Worm (Caenorhabditis elegans) whole organism, L3 larva: ENCODE data around the gene R193.6.

Experiments
- R02D3.7 ChIP-seq: fragments of 150-350 bp; optimal IDR thresholded peaks from 2 replicates; lab custom pipeline; 2014; ENCODE audit warnings: missing biosample characterization, missing genetic modification characterization
- ZK546.5 ChIP-seq: sonication (generic microtip); optimal IDR thresholded peaks from 2 replicates; lab custom pipeline; 2017; ENCODE audit warnings: missing biosample characterization, missing genetic modification characterization
- ama-1 ChIP-seq: fragments of 150-350 bp; optimal IDR thresholded peaks from 2 replicates; lab custom pipeline; 2018
- ceh-16 ChIP-seq: sonication (generic microtip); optimal IDR thresholded peaks from 2 replicates; lab custom pipeline; 2017; ENCODE audit warnings: missing biosample characterization, missing genetic modification characterization
- ceh-28 ChIP-seq: fragments of 150-350 bp; optimal IDR thresholded peaks from 2 replicates; lab custom pipeline; 2014; ENCODE audit warnings: missing biosample characterization, missing genetic modification reagents, missing genetic modification characterization
- ceh-82 ChIP-seq: fragments of 150-350 bp; optimal IDR thresholded peaks from 2 replicates; lab custom pipeline; 2014; ENCODE audit warnings: missing biosample characterization, missing genetic modification characterization
- ceh-9 ChIP-seq: sonication (generic microtip); optimal IDR thresholded peaks from 2 replicates; lab custom pipeline; 2018; ENCODE audit warnings: missing biosample characterization, missing genetic modification characterization
- daf-12 ChIP-seq: fragments of 150-350 bp; optimal IDR thresholded peaks from 2 replicates; lab custom pipeline; 2014; ENCODE audit warnings: missing biosample characterization, missing genetic modification reagents, missing genetic modification characterization
- egl-27 ChIP-seq: sonication (generic microtip); optimal IDR thresholded peaks from 4 replicates; lab custom pipeline; 2017; ENCODE audit warnings: missing biosample characterization, missing genetic modification reagents, missing genetic modification characterization
- egl-5 ChIP-seq: fragments of 150-350 bp; optimal IDR thresholded peaks from 2 replicates; lab custom pipeline; 2017; ENCODE audit warnings: missing biosample characterization, missing genetic modification reagents, missing genetic modification characterization, inconsistent platforms
- elt-2 ChIP-seq: sonication (generic microtip); optimal IDR thresholded peaks from 2 replicates; lab custom pipeline; 2016; ENCODE audit warnings: missing genetic modification reagents, mild to moderate bottlenecking, missing genetic modification characterization, missing compliant biosample characterization
- eor-1 ChIP-seq, 2 experiments: fragments of 150-350 bp; optimal IDR thresholded peaks; 2 replicates each; lab custom pipeline; 2014 to 2018; ENCODE audit warnings: missing biosample characterization in 2 of 2, missing genetic modification characterization in 2 of 2
- fkh-10 ChIP-seq: sonication (generic microtip); optimal IDR thresholded peaks from 2 replicates; lab custom pipeline; 2017; ENCODE audit warnings: missing biosample characterization, missing genetic modification reagents, missing genetic modification characterization
- fos-1 ChIP-seq: fragments of 150-350 bp; optimal IDR thresholded peaks from 2 replicates; lab custom pipeline; 2014; ENCODE audit warnings: missing biosample characterization, missing genetic modification characterization
- hmg-11 ChIP-seq: sonication (generic microtip); optimal IDR thresholded peaks from 2 replicates; lab custom pipeline; 2016; ENCODE audit warnings: missing genetic modification characterization, missing compliant biosample characterization
- jun-1 ChIP-seq: fragments of 150-350 bp; optimal IDR thresholded peaks from 2 replicates; lab custom pipeline; 2014; ENCODE audit warnings: missing biosample characterization, missing genetic modification reagents, missing genetic modification characterization
- lin-15B ChIP-seq: fragments of 150-350 bp; optimal IDR thresholded peaks from 2 replicates; lab custom pipeline; 2014; ENCODE audit warnings: missing biosample characterization, missing genetic modification characterization
- lin-39 ChIP-seq: fragments of 150-350 bp; optimal IDR thresholded peaks from 2 replicates; lab custom pipeline; 2018; ENCODE audit warnings: missing biosample characterization, missing genetic modification reagents, missing genetic modification characterization
- lsy-12 ChIP-seq: sonication (generic microtip); optimal IDR thresholded peaks from 2 replicates; lab custom pipeline; 2016; ENCODE audit warnings: mild to moderate bottlenecking, missing genetic modification characterization, missing compliant biosample characterization
- mml-1 ChIP-seq: fragments of 150-350 bp; sonication (generic microtip); optimal IDR thresholded peaks from 3 replicates; lab custom pipeline; 2014; ENCODE audit warnings: missing biosample characterization, missing genetic modification characterization
- nfya-1 ChIP-seq: sonication (generic microtip); optimal IDR thresholded peaks from 2 replicates; lab custom pipeline; 2017; ENCODE audit warnings: missing genetic modification characterization, mild to moderate bottlenecking, missing compliant biosample characterization, antibody characterized with exemption, moderate library complexity; ENCODE audit not compliant: insufficient read depth
- nhr-11 ChIP-seq: fragments of 150-350 bp; optimal IDR thresholded peaks from 2 replicates; lab custom pipeline; 2014; ENCODE audit warnings: missing biosample characterization, missing genetic modification characterization
- nhr-12 ChIP-seq: fragments of 150-350 bp; optimal IDR thresholded peaks from 2 replicates; lab custom pipeline; 2014; ENCODE audit warnings: missing biosample characterization, missing genetic modification characterization
- nhr-25 ChIP-seq: sonication (generic microtip); optimal IDR thresholded peaks from 2 replicates; lab custom pipeline; 2017; ENCODE audit warnings: missing biosample characterization, missing genetic modification characterization
- pha-4 ChIP-seq: fragments of 150-350 bp; optimal IDR thresholded peaks from 2 replicates; lab custom pipeline; 2014; ENCODE audit warnings: missing biosample characterization, missing genetic modification reagents, missing genetic modification characterization
- pqm-1 ChIP-seq: fragments of 150-350 bp; optimal IDR thresholded peaks from 2 replicates; lab custom pipeline; 2017; ENCODE audit warnings: missing biosample characterization, missing genetic modification characterization, inconsistent platforms
- sea-2 ChIP-seq: fragments of 150-350 bp; sonication (generic microtip); optimal IDR thresholded peaks from 4 replicates; lab custom pipeline; 2014; ENCODE audit warnings: missing biosample characterization, missing genetic modification reagents, missing genetic modification characterization
- skn-1 ChIP-seq: fragments of 150-350 bp; optimal IDR thresholded peaks from 2 replicates; lab custom pipeline; 2014; ENCODE audit warnings: missing biosample characterization, missing genetic modification characterization
- snpc-4 ChIP-seq: fragments of 150-350 bp; optimal IDR thresholded peaks from 2 replicates; lab custom pipeline; 2014; ENCODE audit warnings: missing biosample characterization, missing genetic modification characterization
- tbx-2 ChIP-seq: sonication (generic microtip); optimal IDR thresholded peaks from 2 replicates; lab custom pipeline; 2016; ENCODE audit warnings: mild to moderate bottlenecking, missing genetic modification characterization, missing compliant biosample characterization
- unc-62 ChIP-seq: fragments of 150-350 bp; sonication (generic microtip); optimal IDR thresholded peaks from 4 replicates; lab custom pipeline; 2014; ENCODE audit warnings: missing biosample characterization, missing genetic modification reagents, missing genetic modification characterization
- zag-1 ChIP-seq: fragments of 150-350 bp; optimal IDR thresholded peaks from 2 replicates; lab custom pipeline; 2014; ENCODE audit warnings: missing biosample characterization, missing genetic modification characterization
- ztf-11 ChIP-seq: fragments of 150-350 bp; optimal IDR thresholded peaks from 2 replicates; lab custom pipeline; 2014; ENCODE audit warnings: missing biosample characterization, missing genetic modification characterization
- ztf-4 ChIP-seq: fragments of 150-350 bp; optimal IDR thresholded peaks from 2 replicates; lab custom pipeline; 2014; ENCODE audit warnings: missing biosample characterization, missing genetic modification characterization

Gene R193.6

ce11 chrX:1148438-1148837 is at the start of gene R193.6, which contains the start of gene R193.2:
Gene R193.6 (plus strand): TSS chrX:1148787.
Gene R193.2 (minus strand): TSS chrX:1148585.
- TF ChIP-seq fos-1 (tag; lab: Kevin White, UChicago) (no peak), nhr-12 (tag; lab: Kevin White, UChicago) (no peak), unc-62 (GFP tag; lab: Kevin White, UChicago) (no peak), ZK546.5 (tag; lab: Kevin White, UChicago) (no peak), ztf-11 (tag; lab: Kevin White, UChicago) (no peak), elt-2 (peak; percentile 98), pqm-1 (tag; lab: Kevin White, UChicago) (peak; percentile 63)

DNA sequence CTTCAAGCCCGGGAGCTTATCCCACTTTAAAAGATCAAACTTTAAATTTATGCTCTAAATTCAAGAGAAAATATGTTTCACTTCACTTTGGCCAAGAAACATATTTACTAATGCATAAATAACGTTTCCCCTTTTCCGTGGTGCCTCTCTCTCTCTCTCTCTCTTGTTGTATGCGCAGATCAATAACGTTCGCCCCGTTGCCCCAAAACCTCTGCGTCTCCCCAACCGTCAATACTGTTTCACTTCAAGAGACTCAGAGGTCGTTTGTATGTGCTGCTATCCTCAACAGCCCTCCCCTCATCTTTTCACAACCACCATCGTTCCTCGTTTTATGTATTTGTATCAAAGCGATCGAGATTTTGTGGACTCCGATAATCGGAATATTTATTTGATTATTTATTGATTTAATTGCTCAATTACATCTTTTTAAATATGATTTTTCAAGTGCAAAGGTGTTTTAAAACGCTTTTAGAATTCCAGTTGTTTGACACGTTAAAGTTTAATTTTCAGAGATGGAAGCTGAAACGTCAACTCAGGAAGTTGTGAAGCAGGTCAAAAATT is 44.8 kb upstream of the R193.6 start, which contains the start of gene ife-4:
ife-4 (plus strand) TSS at position 511 of the 561 bp plus-strand sequence.
- TF ChIP-seq lin-15B (tag; lab: Kevin White, UChicago) (peak; percentile 6), egl-5 (tag; lab: Kevin White, UChicago) (peak; percentile 94), ceh-28 (tag; lab: Kevin White, UChicago) (peak; percentile 67), nfya-1 (peak; percentile 56), pha-4 (peak; percentile 58), nhr-25 (tag; lab: Kevin White, UChicago) (no peak), hmg-11 (tag; lab: Kevin White, UChicago) (peak; percentile 78), lin-39 (tag; lab: Kevin White, UChicago) (peak; percentile 78), tbx-2 (tag; lab: Kevin White, UChicago) (no peak)

DNA sequence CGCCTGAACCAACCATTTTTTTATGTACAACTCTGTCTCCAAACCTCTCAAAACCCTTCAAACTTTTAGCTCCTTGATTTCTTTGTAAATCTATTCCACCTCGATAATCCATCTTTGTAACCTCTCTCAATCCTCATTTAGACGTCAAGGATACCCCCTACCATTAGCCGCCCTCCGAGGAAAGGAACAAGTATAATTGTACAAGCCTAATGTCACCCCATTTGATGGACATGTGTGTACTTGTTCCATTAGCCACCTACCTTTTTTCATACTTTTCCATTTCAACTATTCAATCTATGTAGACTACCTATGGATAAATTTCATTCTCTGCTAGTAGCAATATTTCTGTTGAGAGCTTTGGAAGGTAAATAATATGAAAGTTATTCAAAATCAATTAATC is 40.8 kb upstream of the R193.6 start, which contains the start of gene C05D9.4:
C05D9.4 (plus strand) TSS at position 301 of the 400 bp plus-strand sequence.
- no peak for TF ChIP-seq sea-2 (GFP tag; lab: Kevin White, UChicago)
- TF ChIP-seq nhr-25 (tag; lab: Kevin White, UChicago), result no peak
- no peak for TF ChIP-seq lsy-12
- no peak for TF ChIP-seq zag-1 (tag; lab: Kevin White, UChicago)
- TF ChIP-seq mml-1 (tag; lab: Kevin White, UChicago), result no peak
- TF ChIP-seq ceh-82 (tag; lab: Kevin White, UChicago), result no peak
- no peak for TF ChIP-seq ztf-11 (tag; lab: Kevin White, UChicago)
- no peak for TF ChIP-seq ceh-28 (tag; lab: Kevin White, UChicago)
- TF ChIP-seq jun-1 (tag; lab: Kevin White, UChicago), result no peak

- TF ChIP-seq snpc-4 (tag; lab: Kevin White, UChicago), result no peak
- no peak for TF ChIP-seq daf-12
- TF ChIP-seq lin-39 (tag; lab: Kevin White, UChicago), result peak; percentile 84
- no peak for TF ChIP-seq nhr-12 (tag; lab: Kevin White, UChicago)
Measured at ce11 chrX:1108874-1109273, 39.7 kb upstream of the R193.6 start.

DNA sequence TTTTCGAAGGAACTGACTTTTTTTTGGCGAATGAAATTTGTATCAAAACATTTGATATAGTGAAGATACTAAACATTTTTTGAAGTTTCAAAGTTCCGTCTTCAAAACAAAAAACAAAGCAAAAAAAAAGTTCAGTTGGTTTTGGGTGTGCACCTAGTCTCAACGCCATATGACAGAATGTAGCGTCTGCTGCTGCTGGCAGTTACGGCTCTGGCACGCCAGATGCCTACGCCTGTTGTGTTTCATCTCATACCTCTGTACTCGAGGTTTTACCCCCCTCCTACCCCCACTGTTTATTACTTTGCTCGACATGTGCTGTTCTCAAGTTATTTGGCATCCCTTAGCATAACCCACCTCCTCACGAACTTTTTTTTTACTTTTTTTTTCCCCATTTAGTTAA is 37.9 kb upstream of the R193.6 start:
- TF ChIP-seq egl-27 (tag; lab: Kevin White, UChicago), result no peak
- TF ChIP-seq lin-39 (tag; lab: Kevin White, UChicago), result peak; percentile 41
- TF ChIP-seq, all 47 proteins: peak for 1

ce11 chrX:1111603-1112002 is 37.0 kb upstream of the R193.6 start, which contains the start of gene C05D9.3:
Gene C05D9.3 (plus strand): TSS chrX:1111903.
- no peak for TF ChIP-seq fos-1 (tag; lab: Kevin White, UChicago)
- TF ChIP-seq skn-1 (tag; lab: Kevin White, UChicago), result no peak
- no peak for TF ChIP-seq unc-62 (GFP tag; lab: Kevin White, UChicago)
- TF ChIP-seq fkh-10 (GFP tag; lab: Kevin White, UChicago), result no peak
- TF ChIP-seq jun-1 (tag; lab: Kevin White, UChicago), result no peak
- no peak for TF ChIP-seq nhr-11
- no peak for TF ChIP-seq ceh-16
- no peak for TF ChIP-seq ztf-4 (tag; lab: Kevin White, UChicago)
- no peak for TF ChIP-seq eor-1 (tag; optimal IDR thresholded peaks at IDR 0.05; lab: Kevin White, UChicago)
- TF ChIP-seq ceh-9 (tag; lab: Kevin White, UChicago), result no peak
- TF ChIP-seq pha-4, result no peak
- TF ChIP-seq lsy-12, result no peak
- TF ChIP-seq ama-1 (lab: Kevin White, UChicago), result no peak
- TF ChIP-seq daf-12, result no peak
- TF ChIP-seq snpc-4 (tag; lab: Kevin White, UChicago), result no peak
- TF ChIP-seq R02D3.7 (tag; lab: Kevin White, UChicago), result no peak
- no peak for TF ChIP-seq hmg-11 (tag; lab: Kevin White, UChicago)
- no peak for TF ChIP-seq elt-2
